Fruit fly (Drosophila melanogaster) whole organism, embryonic: ENCODE results near the gene Shaw.

ENCODE experiments used
- Ada2b ChIP-seq: fragments of 200-800 bp; sonication (Bioruptor generic); IDR thresholded peaks from 2 replicates; pipeline ENCODE4 v1.3.6; 2022; ENCODE audit warnings: missing biosample characterization, missing genetic modification characterization
- BtbVII ChIP-seq: fragments of 200-800 bp; sonication (Bioruptor generic); optimal IDR thresholded peaks from 3 replicates; lab custom pipeline; 2017; ENCODE audit warnings: missing biosample characterization, mild to moderate bottlenecking, missing genetic modification characterization
- Bteb2 ChIP-seq: fragments of 200-800 bp; sonication (Bioruptor generic); optimal IDR thresholded peaks from 2 replicates; lab custom pipeline; 2016; ENCODE audit warnings: missing biosample characterization, missing genetic modification characterization
- CG10543 ChIP-seq: fragments of 200-800 bp; sonication (Bioruptor generic); optimal IDR thresholded peaks from 3 replicates; lab custom pipeline; 2017; ENCODE audit warnings: missing biosample characterization, mild to moderate bottlenecking, missing genetic modification characterization, moderate library complexity
- CG10979 ChIP-seq: fragments of 200-800 bp; sonication (Bioruptor generic); optimal IDR thresholded peaks from 2 replicates; lab custom pipeline; 2018; ENCODE audit warnings: missing biosample characterization, mild to moderate bottlenecking, missing genetic modification characterization, moderate library complexity
- CG13624 ChIP-seq: fragments of 200-800 bp; sonication (Bioruptor generic); optimal IDR thresholded peaks from 2 replicates; lab custom pipeline; 2016; ENCODE audit warnings: missing biosample characterization, missing genetic modification characterization
- CG13894 ChIP-seq: fragments of 200-800 bp; sonication (Bioruptor generic); optimal IDR thresholded peaks from 3 replicates; lab custom pipeline; 2018; ENCODE audit warnings: missing biosample characterization, mild to moderate bottlenecking, missing genetic modification characterization, moderate library complexity
- CG2875 ChIP-seq: fragments of 200-800 bp; sonication (Bioruptor generic); optimal IDR thresholded peaks from 2 replicates; lab custom pipeline; 2017; ENCODE audit warnings: missing biosample characterization, mild to moderate bottlenecking, missing genetic modification characterization, missing genetic modification reagents
- CG31224 ChIP-seq: fragments of 200-800 bp; sonication (Bioruptor generic); IDR thresholded peaks from 2 replicates; pipeline ENCODE4 v1.3.6; 2022; ENCODE audit warnings: missing biosample characterization, missing genetic modification characterization
- CG34224 ChIP-seq: fragments of 200-800 bp; sonication (Bioruptor generic); IDR thresholded peaks from 3 replicates; pipeline ENCODE4 v1.3.6; 2022; ENCODE audit warnings: missing biosample characterization, missing genetic modification characterization; ENCODE audit not compliant: partially characterized antibody
- CG6272 ChIP-seq: fragments of 200-800 bp; sonication (Bioruptor generic); IDR thresholded peaks from 2 replicates; pipeline ENCODE4 v1.3.6; 2022; ENCODE audit warnings: missing biosample characterization, missing genetic modification characterization
- CG7928 ChIP-seq: fragments of 200-800 bp; sonication (Bioruptor generic); optimal IDR thresholded peaks from 2 replicates; lab custom pipeline; 2017; ENCODE audit warnings: missing biosample characterization, mild to moderate bottlenecking, missing genetic modification characterization
- CG8089 ChIP-seq: fragments of 200-800 bp; sonication (Bioruptor generic); optimal IDR thresholded peaks from 3 replicates; lab custom pipeline; 2016; ENCODE audit warnings: missing biosample characterization, missing genetic modification characterization
- CG8765 ChIP-seq: fragments of 200-800 bp; sonication (Bioruptor generic); IDR thresholded peaks from 2 replicates; pipeline ENCODE4 v1.3.6; 2022; ENCODE audit warnings: missing biosample characterization, missing genetic modification characterization
- CG8924 ChIP-seq: fragments of 200-800 bp; optimal IDR thresholded peaks from 3 replicates; lab custom pipeline; 2019; ENCODE audit warnings: missing biosample characterization, mild to moderate bottlenecking, missing genetic modification characterization, moderate library complexity
- CG9437 ChIP-seq: fragments of 200-800 bp; sonication (Bioruptor generic); optimal IDR thresholded peaks from 2 replicates; lab custom pipeline; 2018; ENCODE audit warnings: missing biosample characterization, mild to moderate bottlenecking, missing genetic modification characterization
- CG9797 ChIP-seq: fragments of 200-800 bp; sonication (Bioruptor generic); optimal IDR thresholded peaks from 3 replicates; lab custom pipeline; 2018; ENCODE audit warnings: missing biosample characterization, mild to moderate bottlenecking, missing genetic modification characterization
- CG9817 ChIP-seq: fragments of 200-800 bp; sonication (Bioruptor generic); optimal IDR thresholded peaks from 2 replicates; lab custom pipeline; 2018; ENCODE audit warnings: missing biosample characterization, mild to moderate bottlenecking, missing genetic modification characterization, moderate library complexity
- Camta ChIP-seq: fragments of 200-800 bp; sonication (Bioruptor generic); optimal IDR thresholded peaks from 2 replicates; lab custom pipeline; 2016; ENCODE audit warnings: missing biosample characterization, missing genetic modification characterization
- CrebB ChIP-seq: fragments of 200-800 bp; sonication (Bioruptor generic); optimal IDR thresholded peaks from 3 replicates; lab custom pipeline; 2018; ENCODE audit warnings: missing biosample characterization, mild to moderate bottlenecking, missing genetic modification characterization
- Dek ChIP-seq: fragments of 200-800 bp; sonication (Bioruptor generic); optimal IDR thresholded peaks from 3 replicates; lab custom pipeline; 2019; ENCODE audit warnings: missing biosample characterization, mild to moderate bottlenecking, missing genetic modification characterization, moderate library complexity
- Dfd ChIP-seq, 2 experiments: fragments of >200 bp; optimal IDR thresholded peaks; 2 replicates each; lab custom pipeline; 2017; ENCODE audit warnings: missing biosample characterization in 2 of 2, missing genetic modification characterization in 2 of 2
- Dip3 ChIP-seq: fragments of 200-800 bp; sonication (Bioruptor generic); optimal IDR thresholded peaks from 3 replicates; lab custom pipeline; 2016; ENCODE audit warnings: missing biosample characterization, missing genetic modification characterization
- HmgZ ChIP-seq: fragments of 200-800 bp; sonication (Bioruptor generic); optimal IDR thresholded peaks from 2 replicates; lab custom pipeline; 2018; ENCODE audit warnings: missing biosample characterization, mild to moderate bottlenecking, missing genetic modification characterization
- MESR4 ChIP-seq: fragments of 200-800 bp; sonication (Bioruptor generic); optimal IDR thresholded peaks from 2 replicates; lab custom pipeline; 2018; ENCODE audit warnings: missing biosample characterization, mild to moderate bottlenecking, missing genetic modification characterization, moderate library complexity
- Opbp ChIP-seq: fragments of 200-800 bp; sonication (Bioruptor generic); IDR thresholded peaks from 3 replicates; pipeline ENCODE4 v1.3.6; 2022; ENCODE audit warnings: missing biosample characterization, missing genetic modification characterization; ENCODE audit not compliant: partially characterized antibody
- PHDP ChIP-seq: fragments of 200-800 bp; sonication (Bioruptor generic); optimal IDR thresholded peaks from 3 replicates; lab custom pipeline; 2018; ENCODE audit warnings: missing biosample characterization, mild to moderate bottlenecking, missing genetic modification characterization, moderate library complexity
- Scr ChIP-seq: fragments of 200-800 bp; sonication (Bioruptor generic); IDR thresholded peaks from 2 replicates; pipeline ENCODE4 v1.3.6; 2022; ENCODE audit warnings: missing biosample characterization, missing genetic modification characterization; ENCODE audit not compliant: partially characterized antibody
- Tbp ChIP-seq: fragments of >200 bp; optimal IDR thresholded peaks from 2 replicates; lab custom pipeline; 2018; ENCODE audit warnings: missing biosample characterization, missing genetic modification characterization
- Xbp1 ChIP-seq: fragments of 200-800 bp; sonication (Bioruptor generic); optimal IDR thresholded peaks from 3 replicates; lab custom pipeline; 2016; ENCODE audit warnings: missing biosample characterization, mild to moderate bottlenecking, missing genetic modification characterization
- Xrp1 ChIP-seq: fragments of 200-800 bp; sonication (Bioruptor generic); IDR thresholded peaks from 2 replicates; pipeline ENCODE4 v1.3.6; 2022; ENCODE audit warnings: missing biosample characterization, missing genetic modification characterization
- amos ChIP-seq: fragments of 200-800 bp; sonication (Bioruptor generic); IDR thresholded peaks from 2 replicates; pipeline ENCODE4 v1.3.6; 2022; ENCODE audit warnings: missing biosample characterization, missing genetic modification characterization; ENCODE audit not compliant: partially characterized antibody
- chif ChIP-seq, 2 experiments: fragments of 200-800 bp; sonication (Bioruptor generic); optimal IDR thresholded peaks; 3 replicates each; lab custom pipeline; 2016; ENCODE audit warnings: missing biosample characterization in 2 of 2, missing genetic modification characterization in 2 of 2
- ci ChIP-seq: fragments of 200-800 bp; sonication (Bioruptor generic); IDR thresholded peaks from 3 replicates; pipeline ENCODE4 v1.3.6; 2022; ENCODE audit warnings: missing biosample characterization, missing genetic modification characterization
- da ChIP-seq: fragments of 200-800 bp; sonication (Bioruptor generic); optimal IDR thresholded peaks from 2 replicates; lab custom pipeline; 2016; ENCODE audit warnings: missing biosample characterization, missing genetic modification characterization
- exex ChIP-seq: fragments of 200-800 bp; sonication (Bioruptor generic); optimal IDR thresholded peaks from 4 replicates; lab custom pipeline; 2018; ENCODE audit warnings: missing biosample characterization, mild to moderate bottlenecking, missing genetic modification characterization, moderate library complexity
- grau ChIP-seq: fragments of 200-800 bp; optimal IDR thresholded peaks from 3 replicates; lab custom pipeline; 2019; ENCODE audit warnings: missing biosample characterization, mild to moderate bottlenecking, missing genetic modification characterization, moderate library complexity
- knrl ChIP-seq: fragments of 200-800 bp; sonication (Bioruptor generic); IDR thresholded peaks from 3 replicates; pipeline ENCODE4 v1.3.6; 2022; ENCODE audit warnings: missing biosample characterization, missing genetic modification characterization; ENCODE audit not compliant: partially characterized antibody
- lilli ChIP-seq: fragments of 200-800 bp; sonication (Bioruptor generic); optimal IDR thresholded peaks from 3 replicates; lab custom pipeline; 2016; ENCODE audit warnings: missing biosample characterization, missing genetic modification characterization
- lola ChIP-seq, 3 experiments: fragments of >200 bp in 2 of 3; fragments of 200-800 bp in 1 of 3; sonication (Bioruptor generic) in 1 of 3; optimal IDR thresholded peaks; 2 replicates each; lab custom pipeline; 2017 to 2019; ENCODE audit warnings: missing biosample characterization in 3 of 3, missing genetic modification characterization in 3 of 3, mild to moderate bottlenecking in 1 of 3, moderate library complexity in 1 of 3
- pnt ChIP-seq: fragments of 200-800 bp; sonication (Bioruptor generic); optimal IDR thresholded peaks from 3 replicates; lab custom pipeline; 2016; ENCODE audit warnings: missing biosample characterization, missing genetic modification characterization
- prd ChIP-seq, 3 experiments: fragments of >200 bp in 2 of 3; fragments of 200-800 bp in 1 of 3; sonication (Bioruptor generic) in 1 of 3; optimal IDR thresholded peaks in 2 of 3; IDR thresholded peaks in 1 of 3; 2 replicates in 2 of 3; 3 replicates in 1 of 3; pipeline versions ENCODE4 v1.3.6 to Lab custom; 2017 to 2022; ENCODE audit warnings: missing biosample characterization in 1 of 3, missing genetic modification characterization in 1 of 3
- row ChIP-seq: fragments of 200-800 bp; sonication (Bioruptor generic); IDR thresholded peaks from 3 replicates; pipeline ENCODE4 v1.3.6; 2022; ENCODE audit warnings: missing biosample characterization, missing genetic modification characterization
- slp2 ChIP-seq: fragments of 200-800 bp; sonication (Bioruptor generic); optimal IDR thresholded peaks from 2 replicates; lab custom pipeline; 2016; ENCODE audit warnings: missing biosample characterization, missing genetic modification characterization
- stwl ChIP-seq: fragments of 200-800 bp; sonication (Bioruptor generic); optimal IDR thresholded peaks from 3 replicates; lab custom pipeline; 2018; ENCODE audit warnings: missing biosample characterization, mild to moderate bottlenecking, missing genetic modification characterization, moderate library complexity
- tx ChIP-seq: fragments of 200-800 bp; sonication (Bioruptor generic); optimal IDR thresholded peaks from 2 replicates; lab custom pipeline; 2016; ENCODE audit warnings: missing biosample characterization, missing genetic modification characterization

Shaw gene

dm6 chr2L:3771109-3772067 lies 53.4 kb downstream of the Shaw start, which contains the start of gene bowl (continued):
- TF ChIP-seq BtbVII (peak; percentile 84), CG34224 (GFP tag; lab: Robert Waterston, UW) (0 out of 3 replicates have a peak, but pooled peaks have one; percentile 21), HmgZ (tag; lab: Kevin White, UChicago) (peak; percentile 86), PHDP (tag; lab: Kevin White, UChicago) (peak; percentile 97), exex (tag; lab: Kevin White, UChicago) (peak; percentile 42), CG9817 (tag; lab: Kevin White, UChicago) (peak; percentile 89), CG7928 (GFP tag; lab: Kevin White, UChicago) (peak; percentile 70), Ada2b (GFP tag; lab: Robert Waterston, UW) (peak; percentile 96), CG8765 (GFP tag; lab: Robert Waterston, UW) (peak; percentile 95), Camta (GFP tag; lab: Kevin White, UChicago) (peak; percentile 96), row (GFP tag; lab: Robert Waterston, UW) (peak; percentile 98), knrl (GFP tag; lab: Robert Waterston, UW) (no peak; the same call in 2 of the 3 replicates), Tbp (GFP tag; lab: Kevin White, UChicago) (no peak), chif (GFP tag; optimal IDR thresholded peaks at IDR 0.05; lab: Kevin White, UChicago) (peak; percentile 93 to 97), CG6272 (GFP tag; lab: Robert Waterston, UW) (peak; percentile 91), tx (GFP tag; lab: Kevin White, UChicago) (peak; percentile 80), CG10543 (GFP tag; lab: Kevin White, UChicago) (peak; percentile 92), Opbp (GFP tag; lab: Robert Waterston, UW) (peak; percentile 44; the same call in 1 of the 3 replicates), CG8089 (GFP tag; lab: Kevin White, UChicago) (peak; percentile 90), CG2875 (GFP tag; lab: Kevin White, UChicago) (peak; percentile 95), grau (tag; lab: Kevin White, UChicago) (peak; percentile 94), CG13894 (tag; lab: Kevin White, UChicago) (peak; percentile 78), CG9437 (peak; percentile 91), Dek (peak; percentile 95), Bteb2 (GFP tag; lab: Kevin White, UChicago) (peak; percentile 91), Scr (GFP tag; lab: Robert Waterston, UW) (0 out of 2 replicates have a peak, but pooled peaks have one; percentile 12), Xrp1 (peak; percentile 99), Dip3 (GFP tag; lab: Kevin White, UChicago) (peak; percentile 91), CG10979 (tag; lab: Kevin White, UChicago) (peak; percentile 97), Dfd (GFP tag; optimal IDR thresholded peaks at IDR 0.05; lab: Kevin White, UChicago) (no peak), lilli (GFP tag; lab: Kevin White, UChicago) (peak; percentile 98), CG9797 (GFP tag; lab: Kevin White, UChicago) (peak; percentile 10), ci (GFP tag; lab: Robert Waterston, UW) (peak; percentile 95), pnt (GFP tag; lab: Kevin White, UChicago) (peak; percentile 91), Xbp1 (GFP tag; lab: Kevin White, UChicago) (peak; percentile 93), stwl (tag; lab: Kevin White, UChicago) (peak; percentile 14), CrebB (peak; percentile 96), amos (GFP tag; lab: Robert Waterston, UW) (peak; percentile 30; the same call in 1 of the 2 replicates), prd (optimal IDR thresholded peaks at IDR 0.05; lab: Kevin White, UChicago) (no peak), prd (GFP tag; IDR thresholded peaks at IDR 0.05; lab: Robert Waterston, UW) (peak; percentile 98), CG13624 (GFP tag; lab: Kevin White, UChicago) (peak; percentile 93), CG31224 (peak; percentile 88), slp2 (peak; percentile 92), lola (GFP tag; optimal IDR thresholded peaks at IDR 0.05; lab: Kevin White, UChicago) (peak in 1 of 3 experiments; percentile 99), MESR4 (GFP tag; lab: Kevin White, UChicago) (peak; percentile 30), da (GFP tag; lab: Kevin White, UChicago) (peak; percentile 0), CG8924 (peak; percentile 99)
